Fruit fly (Drosophila melanogaster): ENCODE results near the gene CG6638.

Gene CG6638

dm6 chr3L:8524816-8525625, 50.9 kb downstream of the CG6638 start, which contains the start of the genes GstO1 and foi (continued):
- TF ChIP-seq Trl (optimal IDR thresholded peaks at IDR 0.05) (no peak), Trl (GFP tag; optimal IDR thresholded peaks at IDR 0.05) (no peak), Fer1 (GFP tag; optimal IDR thresholded peaks at IDR 0.05) (peak; percentile 16), nau (GFP tag; optimal IDR thresholded peaks at IDR 0.05) (no peak), Lim3 (GFP tag; IDR thresholded peaks at IDR 0.05) (no peak), Side (GFP tag; optimal IDR thresholded peaks at IDR 0.05) (no peak), CG30403 (GFP tag; optimal IDR thresholded peaks at IDR 0.05) (peak; percentile 39), CG15073 (GFP tag; optimal IDR thresholded peaks at IDR 0.05) (no peak), CG6254 (GFP tag; optimal IDR thresholded peaks at IDR 0.05) (no peak), MBD-R2 (GFP tag; IDR thresholded peaks at IDR 0.05) (peak; percentile 68), Dbx (GFP tag; IDR thresholded peaks at IDR 0.05) (peak; percentile 45; the same call in 1 of the 3 replicates), her (GFP tag; optimal IDR thresholded peaks at IDR 0.05) (no peak), ap (GFP tag; IDR thresholded peaks at IDR 0.05) (0 out of 2 replicates have a peak, but pooled peaks have one; percentile 10), z (GFP tag; IDR thresholded peaks at IDR 0.05) (no peak), usp (GFP tag; optimal IDR thresholded peaks at IDR 0.05) (no peak), schlank (tag; optimal IDR thresholded peaks at IDR 0.05) (no peak), Fer2 (tag; optimal IDR thresholded peaks at IDR 0.05) (no peak), CG4820 (GFP tag; optimal IDR thresholded peaks at IDR 0.05) (no peak), CG7271 (tag; optimal IDR thresholded peaks at IDR 0.05) (peak; percentile 73), Dll (GFP tag; IDR thresholded peaks at IDR 0.05; ENCODE audit: partially characterized antibody) (peak; percentile 94), gro (GFP tag; optimal IDR thresholded peaks at IDR 0.05) (peak; percentile 37), CG3838 (GFP tag; optimal IDR thresholded peaks at IDR 0.05) (peak; percentile 29), CG12391 (tag; optimal IDR thresholded peaks at IDR 0.05) (peak; percentile 68), CG10321 (GFP tag; IDR thresholded peaks at IDR 0.05) (0 out of 2 replicates have a peak, but pooled peaks have one; percentile 30), Xbp1 (GFP tag; optimal IDR thresholded peaks at IDR 0.05) (peak; percentile 36), Antp (GFP tag; optimal IDR thresholded peaks at IDR 0.05) (no peak), CG17802 (tag; optimal IDR thresholded peaks at IDR 0.05) (no peak), Sox102F (GFP tag; optimal IDR thresholded peaks at IDR 0.05) (no peak), gsb (GFP tag; IDR thresholded peaks at IDR 0.05) (no peak), D (optimal IDR thresholded peaks at IDR 0.05) (no peak), D (GFP tag; optimal IDR thresholded peaks at IDR 0.05) (no peak), CG9727 (GFP tag; optimal IDR thresholded peaks at IDR 0.05) (peak; percentile 11), CG11398 (GFP tag; optimal IDR thresholded peaks at IDR 0.05) (no peak), CG15011 (GFP tag; optimal IDR thresholded peaks at IDR 0.05) (no peak), CG18011 (GFP tag; optimal IDR thresholded peaks at IDR 0.05) (no peak), mirr (GFP tag; optimal IDR thresholded peaks at IDR 0.05) (peak; percentile 2), Hr3 (GFP tag; optimal IDR thresholded peaks at IDR 0.05) (peak; percentile 15), CG10366 (GFP tag; IDR thresholded peaks at IDR 0.05) (no peak), CG7839 (tag; optimal IDR thresholded peaks at IDR 0.05) (peak; percentile 7), zfh1 (GFP tag; IDR thresholded peaks at IDR 0.05) (no peak), Stat92E (GFP tag; optimal IDR thresholded peaks at IDR 0.05) (no peak), CG10209 (GFP tag; optimal IDR thresholded peaks at IDR 0.05) (peak; percentile 16), Gug (GFP tag; IDR thresholded peaks at IDR 0.05) (peak; percentile 47; the same call in 1 of the 4 replicates), CG13624 (GFP tag; optimal IDR thresholded peaks at IDR 0.05) (no peak), CG12299 (tag; optimal IDR thresholded peaks at IDR 0.05) (no peak), CG10462 (GFP tag; optimal IDR thresholded peaks at IDR 0.05) (no peak), Dad (GFP tag; optimal IDR thresholded peaks at IDR 0.05) (no peak), kah (GFP tag; optimal IDR thresholded peaks at IDR 0.05) (no peak), pan (optimal IDR thresholded peaks at IDR 0.05) (no peak), pan (GFP tag; optimal IDR thresholded peaks at IDR 0.05 in 1 of 2, IDR thresholded peaks at IDR 0.05 in 1 of 2) (peak in 1 of 2 experiments; percentile 28)
